Worm (Caenorhabditis elegans): Measurements from ENCODE around the gene F13A2.4.

Gene F13A2.4

ce11 chrV:4421475-4421874 is 21.5 kb upstream of the F13A2.4 start, which contains the start of gene skr-14:
Gene skr-14, minus strand, starts transcription at chrV:4421575.
- TF ChIP-seq sea-2 (GFP tag; optimal IDR thresholded peaks at IDR 0.05) = no peak
- no peak for TF ChIP-seq ceh-82 (tag; optimal IDR thresholded peaks at IDR 0.05)
- TF ChIP-seq fos-1 (tag; optimal IDR thresholded peaks at IDR 0.05) = no peak
- no peak for TF ChIP-seq fkh-2 (tag; optimal IDR thresholded peaks at IDR 0.05)
- no peak for TF ChIP-seq lsy-12 (tag; optimal IDR thresholded peaks at IDR 0.05)
- no peak for TF ChIP-seq mml-1 (tag; optimal IDR thresholded peaks at IDR 0.05)
- TF ChIP-seq unc-62 (GFP tag; optimal IDR thresholded peaks at IDR 0.05) = no peak
- no peak for TF ChIP-seq aly-2 (tag; optimal IDR thresholded peaks at IDR 0.05)
- no peak for TF ChIP-seq egl-5 (tag; optimal IDR thresholded peaks at IDR 0.05)
- TF ChIP-seq elt-1 (tag; optimal IDR thresholded peaks at IDR 0.05) = no peak

- TF ChIP-seq ceh-28 (tag; optimal IDR thresholded peaks at IDR 0.05) = no peak
- no peak for TF ChIP-seq skn-1 (tag; optimal IDR thresholded peaks at IDR 0.05)
- no peak for TF ChIP-seq ama-1 (optimal IDR thresholded peaks at IDR 0.05)
- TF ChIP-seq pha-4 (tag; optimal IDR thresholded peaks at IDR 0.05) = no peak
- TF ChIP-seq ztf-11 (tag; optimal IDR thresholded peaks at IDR 0.05) = no peak
- TF ChIP-seq nhr-76 (tag; optimal IDR thresholded peaks at IDR 0.05) = no peak
- no peak for TF ChIP-seq nhr-11 (tag; optimal IDR thresholded peaks at IDR 0.05)
- TF ChIP-seq sea-2 (GFP tag; optimal IDR thresholded peaks at IDR 0.05) = no peak
- no peak for TF ChIP-seq unc-62 (GFP tag; optimal IDR thresholded peaks at IDR 0.05)
- TF ChIP-seq zag-1 (tag; optimal IDR thresholded peaks at IDR 0.05) = no peak
- TF ChIP-seq nhr-77 (tag; optimal IDR thresholded peaks at IDR 0.05) = no peak
- TF ChIP-seq tbx-2 (tag; optimal IDR thresholded peaks at IDR 0.05) = no peak
- TF ChIP-seq hmg-11 (tag; optimal IDR thresholded peaks at IDR 0.05) = no peak
- no peak for TF ChIP-seq jun-1 (tag; optimal IDR thresholded peaks at IDR 0.05)
- no peak for TF ChIP-seq R02D3.7 (tag; optimal IDR thresholded peaks at IDR 0.05)
- no peak for TF ChIP-seq elt-1 (tag; optimal IDR thresholded peaks at IDR 0.05)
- TF ChIP-seq egl-5 (tag; optimal IDR thresholded peaks at IDR 0.05) = no peak
Observed at ce11 chrV:4419767-4420322, 19.8 kb upstream of the F13A2.4 start, which contains the start of the genes Y47D7A.7 and Y47D7A.2. Gene Y47D7A.7, minus strand, starts transcription at chrV:4419867. Gene Y47D7A.2, plus strand, starts transcription at chrV:4420272.

ce11 chrV:4418116-4418515 is 18.1 kb upstream of the F13A2.4 start, which contains the start of gene Y47D7A.6:
Gene Y47D7A.6, minus strand, starts transcription at chrV:4418216.
- TF ChIP-seq nhr-77 (tag; optimal IDR thresholded peaks at IDR 0.05) (no peak), fkh-2 (tag; optimal IDR thresholded peaks at IDR 0.05) (no peak), fkh-10 (GFP tag; optimal IDR thresholded peaks at IDR 0.05) (no peak), skn-1 (tag; optimal IDR thresholded peaks at IDR 0.05) (no peak), nhr-23 (tag; optimal IDR thresholded peaks at IDR 0.05) (no peak), unc-39 (tag; optimal IDR thresholded peaks at IDR 0.05) (no peak), pqm-1 (tag; optimal IDR thresholded peaks at IDR 0.05) (no peak), ceh-82 (tag; optimal IDR thresholded peaks at IDR 0.05) (no peak), ceh-16 (tag; optimal IDR thresholded peaks at IDR 0.05) (no peak), nfya-1 (tag; optimal IDR thresholded peaks at IDR 0.05; ENCODE audit: insufficient read depth) (no peak), ztf-11 (tag; optimal IDR thresholded peaks at IDR 0.05) (no peak), egl-27 (tag; optimal IDR thresholded peaks at IDR 0.05) (no peak), ztf-4 (tag; optimal IDR thresholded peaks at IDR 0.05) (no peak), zag-1 (tag; optimal IDR thresholded peaks at IDR 0.05) (no peak), mdl-1 (tag; optimal IDR thresholded peaks at IDR 0.05) (no peak), pha-4 (tag; optimal IDR thresholded peaks at IDR 0.05) (no peak)

ce11 chrV:4416710-4417109 is 16.7 kb upstream of the F13A2.4 start, which contains the start of gene Y47D7A.18:
Gene Y47D7A.18, minus strand, starts transcription at chrV:4416810.
- TF ChIP-seq nhr-237 (tag; optimal IDR thresholded peaks at IDR 0.05) (no peak), nhr-25 (tag; optimal IDR thresholded peaks at IDR 0.05) (no peak), unc-62 (GFP tag; optimal IDR thresholded peaks at IDR 0.05) (no peak), nhr-12 (tag; optimal IDR thresholded peaks at IDR 0.05) (no peak), nhr-76 (tag; optimal IDR thresholded peaks at IDR 0.05) (no peak), jun-1 (tag; optimal IDR thresholded peaks at IDR 0.05) (no peak), ztf-4 (tag; optimal IDR thresholded peaks at IDR 0.05) (no peak), ceh-82 (tag; optimal IDR thresholded peaks at IDR 0.05) (no peak), zag-1 (tag; optimal IDR thresholded peaks at IDR 0.05) (no peak), nhr-77 (tag; optimal IDR thresholded peaks at IDR 0.05) (no peak), nhr-67 (tag; optimal IDR thresholded peaks at IDR 0.05) (no peak), lin-15B (tag; optimal IDR thresholded peaks at IDR 0.05) (no peak), tbx-2 (tag; optimal IDR thresholded peaks at IDR 0.05) (no peak), elt-3 (tag; optimal IDR thresholded peaks at IDR 0.05) (no peak), hmg-11 (tag; optimal IDR thresholded peaks at IDR 0.05) (no peak), lsy-12 (tag; optimal IDR thresholded peaks at IDR 0.05) (no peak), elt-2 (tag; optimal IDR thresholded peaks at IDR 0.05) (no peak), mdl-1 (tag; optimal IDR thresholded peaks at IDR 0.05) (no peak), lin-39 (tag; optimal IDR thresholded peaks at IDR 0.05) (no peak), pha-4 (tag; optimal IDR thresholded peaks at IDR 0.05) (no peak)
